Worm (Caenorhabditis elegans) whole organism, mixed stage, embryonic: ENCODE measurements around the gene srh-122.

Experiments
- M03D4.4 ChIP-seq: sonication (generic microtip); optimal IDR thresholded peaks from 2 replicates; lab custom pipeline; 2017; ENCODE audit warnings: mild to moderate bottlenecking, missing genetic modification characterization, missing compliant biosample characterization
- bed-3 ChIP-seq: fragments of 200-800 bp; sonication (Bioruptor generic); optimal IDR thresholded peaks from 3 replicates; lab custom pipeline; 2018; ENCODE audit warnings: mild to moderate bottlenecking, missing genetic modification characterization, moderate library complexity, missing compliant biosample characterization
- blmp-1 ChIP-seq: fragments of 150-350 bp; optimal IDR thresholded peaks from 2 replicates; lab custom pipeline; 2014; ENCODE audit warnings: missing biosample characterization, missing genetic modification characterization
- ceh-39 ChIP-seq: fragments of 150-350 bp; optimal IDR thresholded peaks from 2 replicates; lab custom pipeline; 2014; ENCODE audit warnings: missing biosample characterization, missing genetic modification characterization
- ceh-43 ChIP-seq: fragments of 200-800 bp; sonication (Bioruptor generic); optimal IDR thresholded peaks from 2 replicates; lab custom pipeline; 2018; ENCODE audit warnings: mild to moderate bottlenecking, missing genetic modification characterization, moderate library complexity, missing compliant biosample characterization
- ces-1 ChIP-seq: fragments of 150-350 bp; optimal IDR thresholded peaks from 2 replicates; lab custom pipeline; 2014; ENCODE audit warnings: missing biosample characterization, missing genetic modification reagents, missing genetic modification characterization
- cnd-1 ChIP-seq: fragments of 200-800 bp; sonication (Bioruptor generic); optimal IDR thresholded peaks from 2 replicates; lab custom pipeline; 2018; ENCODE audit warnings: mild to moderate bottlenecking, missing genetic modification characterization, missing compliant biosample characterization
- drap-1 ChIP-seq: fragments of 200-800 bp; sonication (Bioruptor generic); optimal IDR thresholded peaks from 3 replicates; lab custom pipeline; 2018; ENCODE audit warnings: mild to moderate bottlenecking, missing genetic modification characterization, missing compliant biosample characterization
- elt-1 ChIP-seq: sonication (generic microtip); optimal IDR thresholded peaks from 2 replicates; lab custom pipeline; 2017; ENCODE audit warnings: missing genetic modification characterization, mild to moderate bottlenecking, missing compliant biosample characterization, antibody characterized with exemption, moderate library complexity, borderline replicate concordance; ENCODE audit not compliant: insufficient read depth
- elt-3 ChIP-seq: fragments of 150-350 bp; optimal IDR thresholded peaks from 2 replicates; lab custom pipeline; 2014; ENCODE audit warnings: missing biosample characterization, missing genetic modification characterization
- flh-1 ChIP-seq: fragments of 200-800 bp; sonication (Bioruptor generic); optimal IDR thresholded peaks from 2 replicates; lab custom pipeline; 2018; ENCODE audit warnings: mild to moderate bottlenecking, missing genetic modification characterization, moderate library complexity, missing compliant biosample characterization
- ham-2 ChIP-seq: fragments of 200-800 bp; sonication (Bioruptor generic); optimal IDR thresholded peaks from 2 replicates; lab custom pipeline; 2018; ENCODE audit warnings: mild to moderate bottlenecking, missing genetic modification characterization, missing compliant biosample characterization
- hlh-1 ChIP-seq: fragments of 150-350 bp; optimal IDR thresholded peaks from 2 replicates; lab custom pipeline; 2014; ENCODE audit warnings: missing biosample characterization, missing genetic modification reagents, missing genetic modification characterization
- lin-32 ChIP-seq: fragments of 200-800 bp; sonication (Bioruptor generic); optimal IDR thresholded peaks from 2 replicates; lab custom pipeline; 2018; ENCODE audit warnings: mild to moderate bottlenecking, missing genetic modification characterization, missing compliant biosample characterization
- mep-1 ChIP-seq: fragments of 150-350 bp; optimal IDR thresholded peaks from 2 replicates; lab custom pipeline; 2017; ENCODE audit warnings: missing biosample characterization, missing genetic modification reagents, missing genetic modification characterization, inconsistent platforms
- mls-2 ChIP-seq: sonication (generic microtip); optimal IDR thresholded peaks from 2 replicates; lab custom pipeline; 2016; ENCODE audit warnings: mild to moderate bottlenecking, missing genetic modification characterization, moderate library complexity, missing compliant biosample characterization
- nhr-12 ChIP-seq: fragments of 150-350 bp; optimal IDR thresholded peaks from 2 replicates; lab custom pipeline; 2014; ENCODE audit warnings: missing biosample characterization, missing genetic modification characterization
- nhr-2 ChIP-seq: fragments of 150-350 bp; optimal IDR thresholded peaks from 2 replicates; lab custom pipeline; 2014; ENCODE audit warnings: missing biosample characterization, missing genetic modification characterization
- nhr-237 ChIP-seq: fragments of 150-350 bp; optimal IDR thresholded peaks from 2 replicates; lab custom pipeline; 2014; ENCODE audit warnings: missing biosample characterization, missing genetic modification characterization
- nhr-28 ChIP-seq: fragments of 150-350 bp; optimal IDR thresholded peaks from 2 replicates; lab custom pipeline; 2014; ENCODE audit warnings: missing biosample characterization, missing genetic modification characterization
- nhr-76 ChIP-seq: sonication (generic microtip); optimal IDR thresholded peaks from 2 replicates; lab custom pipeline; 2017; ENCODE audit warnings: missing biosample characterization, missing genetic modification characterization
- pha-4 ChIP-seq: fragments of 150-350 bp; optimal IDR thresholded peaks from 2 replicates; lab custom pipeline; 2018; ENCODE audit warnings: missing biosample characterization, missing genetic modification reagents, missing genetic modification characterization
- snpc-4 ChIP-seq: fragments of 150-350 bp; optimal IDR thresholded peaks from 2 replicates; lab custom pipeline; 2014; ENCODE audit warnings: missing biosample characterization, missing genetic modification characterization
- sptf-1 ChIP-seq: sonication (generic microtip); optimal IDR thresholded peaks from 2 replicates; lab custom pipeline; 2017; ENCODE audit warnings: mild to moderate bottlenecking, missing genetic modification characterization, moderate library complexity, missing compliant biosample characterization
- tbx-8 ChIP-seq: fragments of 200-800 bp; sonication (Bioruptor generic); optimal IDR thresholded peaks from 2 replicates; lab custom pipeline; 2018; ENCODE audit warnings: mild to moderate bottlenecking, missing genetic modification characterization, moderate library complexity, missing compliant biosample characterization
- unc-120 ChIP-seq: sonication (generic microtip); optimal IDR thresholded peaks from 2 replicates; lab custom pipeline; 2017; ENCODE audit warnings: missing genetic modification characterization, missing compliant biosample characterization; ENCODE audit not compliant: poor library complexity, severe bottlenecking
- unc-62 ChIP-seq: fragments of 150-350 bp; optimal IDR thresholded peaks from 2 replicates; lab custom pipeline; 2014; ENCODE audit warnings: missing biosample characterization, missing genetic modification reagents, missing genetic modification characterization
- zip-8 ChIP-seq: fragments of 150-350 bp; optimal IDR thresholded peaks from 2 replicates; lab custom pipeline; 2014; ENCODE audit warnings: missing biosample characterization, missing genetic modification characterization
- ztf-11 ChIP-seq: fragments of 150-350 bp; optimal IDR thresholded peaks from 2 replicates; lab custom pipeline; 2014; ENCODE audit warnings: missing biosample characterization, missing genetic modification characterization

Gene srh-122

ce11 chrV:15377903-15378302 lies at the start of gene srh-122:
Gene srh-122 (minus strand): TSS chrV:15378003.
- TF ChIP-seq M03D4.4: no peak
- no peak for TF ChIP-seq blmp-1 (tag; lab: Kevin White, UChicago)
- no peak for TF ChIP-seq ztf-11 (tag; lab: Kevin White, UChicago)
- TF ChIP-seq ces-1 (GFP tag; lab: Kevin White, UChicago): no peak
- no peak for TF ChIP-seq nhr-12 (tag; lab: Kevin White, UChicago)
- no peak for TF ChIP-seq sptf-1
- TF ChIP-seq nhr-2: no peak
- no peak for TF ChIP-seq nhr-76
- TF ChIP-seq drap-1 (GFP tag; lab: Kevin White, UChicago): no peak
- no peak for TF ChIP-seq flh-1 (GFP tag; lab: Kevin White, UChicago)
- TF ChIP-seq tbx-8 (GFP tag; lab: Kevin White, UChicago): no peak
- TF ChIP-seq bed-3 (GFP tag; lab: Kevin White, UChicago): no peak
- no peak for TF ChIP-seq lin-32 (GFP tag; lab: Kevin White, UChicago)
- TF ChIP-seq mep-1 (tag; lab: Kevin White, UChicago): no peak
- TF ChIP-seq ceh-39: no peak
- no peak for TF ChIP-seq mls-2
- no peak for TF ChIP-seq unc-120 (tag; lab: Kevin White, UChicago)

DNA sequence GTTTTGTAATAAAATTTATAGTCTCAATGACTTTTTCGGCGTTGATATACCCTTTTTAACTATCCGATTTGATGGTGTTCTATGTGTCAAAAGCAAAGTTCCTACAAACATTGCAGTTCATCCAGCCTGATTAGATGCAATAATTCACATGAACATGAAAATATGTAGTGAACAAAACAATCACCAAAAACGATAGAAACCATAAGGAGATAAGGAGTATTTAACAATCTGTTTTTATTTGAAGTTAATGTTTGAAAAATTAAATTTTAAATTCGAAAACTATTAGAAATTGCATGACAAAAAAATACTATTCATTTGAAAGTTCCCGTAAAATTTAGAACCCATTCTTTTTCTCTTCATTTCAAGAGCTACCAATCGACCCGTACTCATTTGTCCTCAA lies 49.1 kb upstream of the srh-122 start, which contains the start of gene fbxa-209:
Gene fbxa-209, minus strand, starts transcription at position 101 of the 400 bp plus-strand sequence.
- TF ChIP-seq elt-1 (tag; lab: Kevin White, UChicago): no peak
- TF ChIP-seq bed-3 (GFP tag; lab: Kevin White, UChicago): no peak
- TF ChIP-seq tbx-8 (GFP tag; lab: Kevin White, UChicago): no peak
- no peak for TF ChIP-seq pha-4 (tag; lab: Kevin White, UChicago)
- TF ChIP-seq ztf-11 (tag; lab: Kevin White, UChicago): no peak
- TF ChIP-seq cnd-1 (tag; lab: Kevin White, UChicago): no peak
- TF ChIP-seq ces-1 (GFP tag; lab: Kevin White, UChicago): no peak
- TF ChIP-seq ceh-39: no peak
- TF ChIP-seq zip-8 (tag; lab: Kevin White, UChicago): no peak
- no peak for TF ChIP-seq ham-2 (GFP tag; lab: Kevin White, UChicago)

ce11 chrV:15425368-15426091 lies 47.7 kb upstream of the srh-122 start, which contains the start of gene Y36E3A.2:
Gene Y36E3A.2 (plus strand): TSS chrV:15426041.
- no peak for TF ChIP-seq snpc-4 (tag; lab: Kevin White, UChicago)
- TF ChIP-seq elt-3 (tag; lab: Kevin White, UChicago): no peak
- no peak for TF ChIP-seq nhr-237 (tag; lab: Kevin White, UChicago)
- no peak for TF ChIP-seq nhr-28
- TF ChIP-seq cnd-1 (tag; lab: Kevin White, UChicago): no peak
- no peak for TF ChIP-seq hlh-1 (tag; lab: Kevin White, UChicago)
- TF ChIP-seq sptf-1: no peak
- TF ChIP-seq mep-1 (tag; lab: Kevin White, UChicago): no peak

ce11 chrV:15423601-15424000 lies 45.8 kb upstream of the srh-122 start, which contains the start of gene fbxa-104:
Gene fbxa-104 (minus strand): TSS chrV:15423683.
- TF ChIP-seq ceh-43 (GFP tag; lab: Kevin White, UChicago) (no peak), unc-62 (no peak), drap-1 (GFP tag; lab: Kevin White, UChicago) (no peak), flh-1 (GFP tag; lab: Kevin White, UChicago) (no peak), blmp-1 (tag; lab: Kevin White, UChicago) (no peak)

DNA sequence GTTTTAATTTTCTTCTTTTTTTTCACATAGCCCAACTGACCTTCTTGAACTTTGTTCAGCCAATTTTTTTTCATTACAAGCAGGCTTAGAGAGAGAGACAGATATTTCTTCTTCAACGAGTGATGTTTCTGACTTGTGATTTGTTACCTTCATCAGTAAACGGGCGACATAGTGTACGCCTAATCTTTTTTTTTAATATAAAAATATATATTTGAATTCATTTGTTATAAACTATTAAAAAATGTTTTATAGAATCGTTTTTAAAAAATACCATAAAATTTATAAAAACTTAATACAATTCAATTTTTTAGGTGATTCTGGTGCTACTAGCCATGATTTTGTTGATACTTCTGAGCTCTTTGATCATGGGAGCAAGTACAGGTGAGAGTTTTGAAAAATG lies 40.0 kb upstream of the srh-122 start, which contains the start of gene T06E6.10:
Gene T06E6.10, plus strand, starts transcription at position 301 of the 400 bp plus-strand sequence.
- no peak for TF ChIP-seq nhr-76
- no peak for TF ChIP-seq unc-120 (tag; lab: Kevin White, UChicago)
- no peak for TF ChIP-seq ztf-11 (tag; lab: Kevin White, UChicago)
- no peak for TF ChIP-seq ceh-39
- no peak for TF ChIP-seq nhr-28
- no peak for TF ChIP-seq unc-62
- no peak for TF ChIP-seq drap-1 (GFP tag; lab: Kevin White, UChicago)
